Worm (Caenorhabditis elegans) whole organism, midembryonic: ENCODE results near the gene Y111B2A.21.

Source experiments
- flt-1 ChIP-seq: fragments of 200-800 bp; sonication (Bioruptor generic); IDR thresholded peaks from 2 replicates; pipeline ENCODE4 v1.3.6; 2022; ENCODE audit warnings: missing genetic modification characterization, missing compliant biosample characterization
- ref-1 ChIP-seq: fragments of 200-800 bp; sonication (Bioruptor generic); conservative IDR thresholded peaks from 2 replicates; pipeline ENCODE4 v1.3.6; 2022; ENCODE audit warnings: missing genetic modification reagents, missing genetic modification characterization, missing compliant biosample characterization

DNA sequence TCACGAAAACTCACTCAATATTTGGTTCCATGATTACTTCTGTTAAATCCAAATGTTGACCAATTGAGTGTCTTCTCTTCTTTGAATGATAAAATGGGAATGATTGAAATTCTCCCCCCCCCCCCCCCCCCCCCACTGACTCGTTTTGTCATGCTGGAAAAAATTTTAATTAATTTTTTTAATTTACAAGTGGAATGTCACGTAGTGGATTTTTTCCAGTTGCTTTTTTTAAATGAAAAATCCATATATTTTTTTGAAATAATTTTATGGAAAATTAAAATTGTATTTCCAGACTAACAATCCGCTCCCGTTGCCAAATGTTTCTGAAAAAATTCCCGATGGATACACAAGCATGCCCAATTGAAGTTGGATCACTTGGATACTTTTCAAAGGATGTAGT is 43.2 kb downstream of the Y111B2A.21 start, which contains the start of gene BE10.1:
- TF ChIP-seq flt-1 (GFP tag; lab: Robert Waterston, UW) (no peak), ref-1 (GFP tag; lab: Robert Waterston, UW) (no peak)
